Fruit fly (Drosophila melanogaster) whole organism, embryonic: ENCODE measurements around the gene CG14326.
A peak's percentile ranks its signal among the peaks of the same experiment; 100 is the strongest.

Experiments used
- CG10147 ChIP-seq: fragments of 200-800 bp; sonication (Bioruptor generic); optimal IDR thresholded peaks from 2 replicates; lab custom pipeline; 2019; ENCODE audit warnings: missing biosample characterization, mild to moderate bottlenecking, missing genetic modification characterization, moderate library complexity
- CG10274 ChIP-seq: fragments of 200-800 bp; sonication (Bioruptor generic); optimal IDR thresholded peaks from 3 replicates; lab custom pipeline; 2017; ENCODE audit warnings: missing biosample characterization, mild to moderate bottlenecking, missing genetic modification characterization
- CG10321 ChIP-seq: fragments of 200-800 bp; sonication (Bioruptor generic); IDR thresholded peaks from 2 replicates; pipeline ENCODE4 v1.3.6; 2022; ENCODE audit warnings: missing biosample characterization, missing genetic modification characterization
- CG12155 ChIP-seq: fragments of 200-800 bp; sonication (Bioruptor generic); optimal IDR thresholded peaks from 3 replicates; lab custom pipeline; 2016; ENCODE audit warnings: missing biosample characterization, missing genetic modification characterization
- CG1233 ChIP-seq: fragments of 200-800 bp; sonication (Bioruptor generic); optimal IDR thresholded peaks from 4 replicates; lab custom pipeline; 2018; ENCODE audit warnings: missing biosample characterization, mild to moderate bottlenecking, missing genetic modification characterization
- CG13123 ChIP-seq: fragments of 200-800 bp; sonication (Bioruptor generic); optimal IDR thresholded peaks from 2 replicates; lab custom pipeline; 2016; ENCODE audit warnings: missing biosample characterization, missing genetic modification characterization
- CG13287 ChIP-seq: fragments of 200-800 bp; sonication (Bioruptor generic); IDR thresholded peaks from 2 replicates; pipeline ENCODE4 v1.3.6; 2022; ENCODE audit warnings: missing biosample characterization, missing genetic modification characterization; ENCODE audit not compliant: partially characterized antibody
- CG15514 ChIP-seq: fragments of 200-800 bp; sonication (Bioruptor generic); optimal IDR thresholded peaks from 3 replicates; lab custom pipeline; 2017; ENCODE audit warnings: missing biosample characterization, missing genetic modification characterization, mild to moderate bottlenecking, moderate library complexity, missing genetic modification reagents
- CG16779 ChIP-seq: fragments of 200-800 bp; sonication (Bioruptor generic); IDR thresholded peaks from 2 replicates; pipeline ENCODE4 v1.3.6; 2022; ENCODE audit warnings: missing biosample characterization, missing genetic modification characterization
- CG17385 ChIP-seq: fragments of 200-800 bp; sonication (Bioruptor generic); optimal IDR thresholded peaks from 3 replicates; lab custom pipeline; 2018; ENCODE audit warnings: missing biosample characterization, mild to moderate bottlenecking, missing genetic modification characterization
- CG17829 ChIP-seq: fragments of 200-800 bp; optimal IDR thresholded peaks from 2 replicates; lab custom pipeline; 2019; ENCODE audit warnings: missing biosample characterization, mild to moderate bottlenecking, missing genetic modification characterization, moderate library complexity
- CG18262 ChIP-seq: fragments of 200-800 bp; optimal IDR thresholded peaks from 3 replicates; lab custom pipeline; 2019; ENCODE audit warnings: missing biosample characterization, mild to moderate bottlenecking, missing genetic modification characterization, moderate library complexity
- CG2202 ChIP-seq: fragments of 200-800 bp; sonication (Bioruptor generic); optimal IDR thresholded peaks from 2 replicates; lab custom pipeline; 2018; ENCODE audit warnings: missing biosample characterization, mild to moderate bottlenecking, missing genetic modification characterization
- CG2712 ChIP-seq: fragments of 200-800 bp; optimal IDR thresholded peaks from 3 replicates; lab custom pipeline; 2019; ENCODE audit warnings: missing biosample characterization, mild to moderate bottlenecking, missing genetic modification characterization, moderate library complexity
- CG3407 ChIP-seq: fragments of 200-800 bp; sonication (Bioruptor generic); optimal IDR thresholded peaks from 2 replicates; lab custom pipeline; 2018; ENCODE audit warnings: missing biosample characterization, mild to moderate bottlenecking, missing genetic modification characterization
- CG34224 ChIP-seq: fragments of 200-800 bp; sonication (Bioruptor generic); IDR thresholded peaks from 3 replicates; pipeline ENCODE4 v1.3.6; 2022; ENCODE audit warnings: missing biosample characterization, missing genetic modification characterization; ENCODE audit not compliant: partially characterized antibody
- CG3838 ChIP-seq: fragments of 200-800 bp; sonication (Bioruptor generic); optimal IDR thresholded peaks from 3 replicates; lab custom pipeline; 2016; ENCODE audit warnings: missing biosample characterization, missing genetic modification characterization
- CG4360 ChIP-seq: fragments of 200-800 bp; sonication (Bioruptor generic); IDR thresholded peaks from 2 replicates; pipeline ENCODE4 v1.3.6; 2022; ENCODE audit warnings: missing biosample characterization, missing genetic modification characterization
- CG43689 ChIP-seq: fragments of 200-800 bp; sonication (Bioruptor generic); IDR thresholded peaks from 2 replicates; pipeline ENCODE4 v1.3.6; 2022; ENCODE audit warnings: missing biosample characterization, missing genetic modification characterization
- CG6683 ChIP-seq: fragments of 200-800 bp; sonication (Bioruptor generic); optimal IDR thresholded peaks from 2 replicates; lab custom pipeline; 2017; ENCODE audit warnings: missing biosample characterization, mild to moderate bottlenecking, missing genetic modification characterization, missing genetic modification reagents
- CG8478 ChIP-seq: fragments of >200 bp; optimal IDR thresholded peaks from 2 replicates; lab custom pipeline; 2018
- CG9437 ChIP-seq: fragments of 200-800 bp; sonication (Bioruptor generic); optimal IDR thresholded peaks from 2 replicates; lab custom pipeline; 2018; ENCODE audit warnings: missing biosample characterization, mild to moderate bottlenecking, missing genetic modification characterization
- Dad ChIP-seq: fragments of 200-800 bp; sonication (Bioruptor generic); optimal IDR thresholded peaks from 3 replicates; lab custom pipeline; 2016; ENCODE audit warnings: missing biosample characterization, missing genetic modification characterization
- Dip2 ChIP-seq: fragments of 200-800 bp; sonication (Bioruptor generic); IDR thresholded peaks from 2 replicates; pipeline ENCODE4 v1.3.6; 2022; ENCODE audit warnings: missing biosample characterization, missing genetic modification characterization
- Dll ChIP-seq: fragments of 200-800 bp; sonication (Bioruptor generic); IDR thresholded peaks from 4 replicates; pipeline ENCODE4 v1.3.6; 2022; ENCODE audit warnings: missing biosample characterization, missing genetic modification characterization; ENCODE audit not compliant: partially characterized antibody
- Dref ChIP-seq: fragments of 200-800 bp; sonication (Bioruptor generic); IDR thresholded peaks from 2 replicates; pipeline ENCODE4 v1.3.6; 2022; ENCODE audit warnings: missing biosample characterization, missing genetic modification characterization
- Jarid2 ChIP-seq: fragments of 200-800 bp; sonication (Bioruptor generic); optimal IDR thresholded peaks from 3 replicates; lab custom pipeline; 2017; ENCODE audit warnings: mild to moderate bottlenecking, missing biosample characterization, missing genetic modification reagents, missing genetic modification characterization
- Mes4 ChIP-seq: fragments of 200-800 bp; sonication (Bioruptor generic); optimal IDR thresholded peaks from 2 replicates; lab custom pipeline; 2016; ENCODE audit warnings: missing biosample characterization, missing genetic modification characterization
- Rx ChIP-seq: fragments of 200-800 bp; sonication (Bioruptor generic); IDR thresholded peaks from 2 replicates; pipeline ENCODE4 v1.3.6; 2022; ENCODE audit warnings: missing biosample characterization, missing genetic modification characterization
- Spps ChIP-seq: fragments of 200-800 bp; sonication (Bioruptor generic); optimal IDR thresholded peaks from 2 replicates; lab custom pipeline; 2018; ENCODE audit warnings: missing biosample characterization, mild to moderate bottlenecking, missing genetic modification characterization
- TFAM ChIP-seq: fragments of 200-800 bp; sonication (Bioruptor generic); optimal IDR thresholded peaks from 2 replicates; lab custom pipeline; 2017; ENCODE audit warnings: missing biosample characterization, missing genetic modification characterization, inconsistent platforms
- Tbp ChIP-seq: fragments of >200 bp; optimal IDR thresholded peaks from 2 replicates; lab custom pipeline; 2018; ENCODE audit warnings: missing biosample characterization, missing genetic modification characterization
- ab ChIP-seq: fragments of 200-800 bp; sonication (Bioruptor generic); optimal IDR thresholded peaks from 2 replicates; lab custom pipeline; 2016; ENCODE audit warnings: missing biosample characterization, missing genetic modification characterization
- abd-A ChIP-seq: fragments of 200-800 bp; sonication (Bioruptor generic); optimal IDR thresholded peaks from 3 replicates; lab custom pipeline; 2019; ENCODE audit warnings: missing biosample characterization, mild to moderate bottlenecking, missing genetic modification characterization, moderate library complexity
- amos ChIP-seq: fragments of 200-800 bp; sonication (Bioruptor generic); IDR thresholded peaks from 2 replicates; pipeline ENCODE4 v1.3.6; 2022; ENCODE audit warnings: missing biosample characterization, missing genetic modification characterization; ENCODE audit not compliant: partially characterized antibody
- ase ChIP-seq: fragments of 200-800 bp; sonication (Bioruptor generic); IDR thresholded peaks from 3 replicates; pipeline ENCODE4 v1.3.6; 2022; ENCODE audit warnings: missing biosample characterization, missing genetic modification characterization
- ash1 ChIP-seq: fragments of 200-800 bp; sonication (Bioruptor generic); optimal IDR thresholded peaks from 2 replicates; lab custom pipeline; 2018; ENCODE audit warnings: missing biosample characterization, mild to moderate bottlenecking, missing genetic modification characterization
- cwo ChIP-seq: fragments of 200-800 bp; sonication (Bioruptor generic); optimal IDR thresholded peaks from 3 replicates; lab custom pipeline; 2017; ENCODE audit warnings: missing biosample characterization, missing genetic modification characterization, mild to moderate bottlenecking, moderate library complexity, missing genetic modification reagents
- dmrt99B ChIP-seq: fragments of 200-800 bp; sonication (Bioruptor generic); optimal IDR thresholded peaks from 2 replicates; lab custom pipeline; 2018; ENCODE audit warnings: missing biosample characterization, mild to moderate bottlenecking, missing genetic modification characterization, moderate library complexity
- gce ChIP-seq: fragments of 200-800 bp; sonication (Bioruptor generic); IDR thresholded peaks from 3 replicates; pipeline ENCODE4 v1.3.6; 2022; ENCODE audit warnings: missing biosample characterization, missing genetic modification characterization
- gcm2 ChIP-seq: fragments of 200-800 bp; sonication (Bioruptor generic); optimal IDR thresholded peaks from 2 replicates; lab custom pipeline; 2016; ENCODE audit warnings: missing biosample characterization, missing genetic modification characterization
- gfzf ChIP-seq: fragments of 200-800 bp; sonication (Bioruptor generic); optimal IDR thresholded peaks from 2 replicates; lab custom pipeline; 2016; ENCODE audit warnings: missing biosample characterization, mild to moderate bottlenecking, missing genetic modification characterization, moderate library complexity
- kay ChIP-seq: fragments of 200-800 bp; sonication (Bioruptor generic); optimal IDR thresholded peaks from 2 replicates; lab custom pipeline; 2016; ENCODE audit warnings: missing biosample characterization, missing genetic modification characterization
- lilli ChIP-seq: fragments of 200-800 bp; sonication (Bioruptor generic); optimal IDR thresholded peaks from 3 replicates; lab custom pipeline; 2016; ENCODE audit warnings: missing biosample characterization, missing genetic modification characterization
- lmd ChIP-seq: fragments of 200-800 bp; sonication (Bioruptor generic); IDR thresholded peaks from 2 replicates; pipeline ENCODE4 v1.3.6; 2022; ENCODE audit warnings: missing biosample characterization, missing genetic modification characterization
- mam ChIP-seq: fragments of 200-800 bp; sonication (Bioruptor generic); optimal IDR thresholded peaks from 3 replicates; lab custom pipeline; 2016; ENCODE audit warnings: missing biosample characterization, missing genetic modification characterization
- phol ChIP-seq: fragments of 200-800 bp; sonication (Bioruptor generic); optimal IDR thresholded peaks from 3 replicates; lab custom pipeline; 2018; ENCODE audit warnings: missing biosample characterization, mild to moderate bottlenecking, missing genetic modification characterization, moderate library complexity
- run ChIP-seq: fragments of 200-800 bp; sonication (Bioruptor generic); optimal IDR thresholded peaks from 3 replicates; lab custom pipeline; 2018; ENCODE audit warnings: missing biosample characterization, mild to moderate bottlenecking, missing genetic modification characterization
- salm ChIP-seq: fragments of 200-800 bp; sonication (Bioruptor generic); optimal IDR thresholded peaks from 2 replicates; lab custom pipeline; 2018; ENCODE audit warnings: missing biosample characterization, mild to moderate bottlenecking, missing genetic modification characterization
- shn ChIP-seq: fragments of 200-800 bp; sonication (Bioruptor generic); optimal IDR thresholded peaks from 3 replicates; lab custom pipeline; 2016; ENCODE audit warnings: missing biosample characterization, missing genetic modification characterization

CG14326 gene

dm6 chr3R:17617121-17617975 lies 1.6 kb upstream of the CG14326 start (continued):
- TF ChIP-seq Tbp (GFP tag; lab: Kevin White, UChicago) (no peak), gce (GFP tag; lab: Robert Waterston, UW) (no peak), CG2712 (tag; lab: Kevin White, UChicago) (peak; percentile 12), salm (tag; lab: Kevin White, UChicago) (no peak), Jarid2 (GFP tag; lab: Kevin White, UChicago) (no peak), mam (GFP tag; lab: Kevin White, UChicago) (peak; percentile 10), CG3838 (GFP tag; lab: Kevin White, UChicago) (no peak), CG9437 (GFP tag; lab: Kevin White, UChicago) (no peak), Dref (GFP tag; lab: Robert Waterston, UW) (no peak), CG8478 (no peak), Rx (no peak), CG13287 (GFP tag; lab: Robert Waterston, UW) (no peak), lmd (GFP tag; lab: Robert Waterston, UW) (peak; percentile 14; the same call in 1 of the 2 replicates), gfzf (peak; percentile 2), CG10147 (GFP tag; lab: Kevin White, UChicago) (no peak), CG2202 (tag; lab: Kevin White, UChicago) (no peak), abd-A (tag; lab: Kevin White, UChicago) (peak; percentile 66), cwo (no peak), CG17385 (no peak), CG34224 (GFP tag; lab: Robert Waterston, UW) (peak; percentile 54; the same call in 2 of the 3 replicates), gcm2 (GFP tag; lab: Kevin White, UChicago) (no peak), run (no peak), Spps (tag; lab: Kevin White, UChicago) (no peak), CG43689 (GFP tag; lab: Robert Waterston, UW) (no peak), TFAM (GFP tag; lab: Kevin White, UChicago) (no peak), CG16779 (GFP tag; lab: Robert Waterston, UW) (no peak), ase (GFP tag; lab: Robert Waterston, UW) (0 out of 3 replicates have a peak, but pooled peaks have one; percentile 32), CG12155 (GFP tag; lab: Kevin White, UChicago) (no peak), Dll (GFP tag; lab: Robert Waterston, UW) (no peak; the same call in 2 of the 4 replicates), Mes4 (GFP tag; lab: Kevin White, UChicago) (no peak), CG10321 (GFP tag; lab: Robert Waterston, UW) (no peak), CG13123 (no peak), ab (GFP tag; lab: Kevin White, UChicago) (no peak), CG17829 (tag; lab: Kevin White, UChicago) (peak; percentile 28), CG10274 (GFP tag; lab: Kevin White, UChicago) (no peak), phol (tag; lab: Kevin White, UChicago) (no peak), kay (GFP tag; lab: Kevin White, UChicago) (peak; percentile 28), CG1233 (GFP tag; lab: Kevin White, UChicago) (no peak), ash1 (no peak), CG18262 (tag; lab: Kevin White, UChicago) (peak; percentile 15), Dad (GFP tag; lab: Kevin White, UChicago) (no peak), CG4360 (GFP tag; lab: Robert Waterston, UW) (no peak), lilli (GFP tag; lab: Kevin White, UChicago) (peak; percentile 40), shn (GFP tag; lab: Kevin White, UChicago) (no peak), CG15514 (no peak), dmrt99B (no peak), CG6683 (GFP tag; lab: Kevin White, UChicago) (no peak), amos (GFP tag; lab: Robert Waterston, UW) (peak; percentile 50), Dip2 (GFP tag; lab: Robert Waterston, UW) (peak; percentile 96), CG3407 (no peak)
